Fruit fly (Drosophila melanogaster): ENCODE measurements around the gene CG5861.
A peak's percentile ranks its signal among the peaks of the same experiment; 100 is the strongest.

The CG5861 gene

dm6 chr2L:16267159-16268065 is 39.7 kb downstream of the CG5861 start:
- TF ChIP-seq EcR (GFP tag; optimal IDR thresholded peaks at IDR 0.05) (no peak), usp (GFP tag; optimal IDR thresholded peaks at IDR 0.05) (no peak), CG8478 (optimal IDR thresholded peaks at IDR 0.05) (no peak), Dll (optimal IDR thresholded peaks at IDR 0.05) (no peak), psq (optimal IDR thresholded peaks at IDR 0.05) (no peak), pan (optimal IDR thresholded peaks at IDR 0.05) (no peak)

- TF ChIP-seq EcR (GFP tag; optimal IDR thresholded peaks at IDR 0.05) (no peak), pan (optimal IDR thresholded peaks at IDR 0.05) (no peak), Dll (optimal IDR thresholded peaks at IDR 0.05) (no peak), usp (GFP tag; optimal IDR thresholded peaks at IDR 0.05) (no peak), CG8478 (optimal IDR thresholded peaks at IDR 0.05) (no peak), psq (optimal IDR thresholded peaks at IDR 0.05) (no peak)
Measured at dm6 chr2L:16263723-16264122, 43.4 kb downstream of the CG5861 start.

dm6 chr2L:16261576-16262217 is 45.4 kb downstream of the CG5861 start, which contains the start of the genes twe and CG4935:
TSS of gene twe (minus strand) at chr2L:16261877.
TSS of gene CG4935 (plus strand) at chr2L:16262141.
- TF ChIP-seq EcR (GFP tag; optimal IDR thresholded peaks at IDR 0.05) = no peak
- TF ChIP-seq usp (GFP tag; optimal IDR thresholded peaks at IDR 0.05) = no peak
- no peak for TF ChIP-seq CG8478 (optimal IDR thresholded peaks at IDR 0.05)
- TF ChIP-seq psq (optimal IDR thresholded peaks at IDR 0.05) = no peak

- peak; percentile 47 for TF ChIP-seq CG8478 (optimal IDR thresholded peaks at IDR 0.05)
- no peak for TF ChIP-seq Dll (optimal IDR thresholded peaks at IDR 0.05)
- no peak for TF ChIP-seq psq (optimal IDR thresholded peaks at IDR 0.05)
- TF ChIP-seq pan (optimal IDR thresholded peaks at IDR 0.05) = no peak
- TF ChIP-seq EcR (GFP tag; optimal IDR thresholded peaks at IDR 0.05) = no peak
- no peak for TF ChIP-seq usp (GFP tag; optimal IDR thresholded peaks at IDR 0.05)
Measured at dm6 chr2L:16257227-16258071, 49.6 kb downstream of the CG5861 start, which contains the start of the genes PRL-1 and EndoGI. TSS of gene PRL-1 (minus strand) at chr2L:16257606. TSS of gene EndoGI (plus strand) at chr2L:16257688.

dm6 chr2L:16256118-16256435 is 51.0 kb downstream of the CG5861 start:
- TF ChIP-seq CG8478 (optimal IDR thresholded peaks at IDR 0.05) = no peak
- no peak for TF ChIP-seq Dll (optimal IDR thresholded peaks at IDR 0.05)
- no peak for TF ChIP-seq pan (optimal IDR thresholded peaks at IDR 0.05)
- no peak for TF ChIP-seq psq (optimal IDR thresholded peaks at IDR 0.05)
- TF ChIP-seq usp (GFP tag; optimal IDR thresholded peaks at IDR 0.05) = no peak
- TF ChIP-seq EcR (GFP tag; optimal IDR thresholded peaks at IDR 0.05) = no peak
